Worm (Caenorhabditis elegans) whole organism, late embryonic: ENCODE results near the gene sdz-6.

Experiments
- T23F11.4 ChIP-seq: fragments of 200-800 bp; sonication (Bioruptor generic); optimal IDR thresholded peaks from 2 replicates; lab custom pipeline; 2018; ENCODE audit warnings: mild to moderate bottlenecking, missing genetic modification characterization, missing compliant biosample characterization
- ama-1 ChIP-seq: fragments of 150-350 bp; optimal IDR thresholded peaks from 2 replicates; lab custom pipeline; 2014
- elt-2 ChIP-seq: sonication (generic microtip); optimal IDR thresholded peaks from 2 replicates; lab custom pipeline; 2016; ENCODE audit warnings: missing genetic modification reagents, missing genetic modification characterization, missing compliant biosample characterization
- pros-1 ChIP-seq: fragments of 150-350 bp; optimal IDR thresholded peaks from 2 replicates; lab custom pipeline; 2014; ENCODE audit warnings: missing biosample characterization, missing genetic modification reagents, missing genetic modification characterization
- unc-55 ChIP-seq: sonication (generic microtip); optimal IDR thresholded peaks from 2 replicates; lab custom pipeline; 2017; ENCODE audit warnings: missing biosample characterization, missing genetic modification reagents, missing genetic modification characterization

- no peak for TF ChIP-seq T23F11.4 (GFP tag; lab: Kevin White, UChicago)
- no peak for TF ChIP-seq elt-2 (tag; lab: Kevin White, UChicago)
- no peak for TF ChIP-seq pros-1 (tag; lab: Kevin White, UChicago)
- TF ChIP-seq ama-1 (lab: Kevin White, UChicago) = no peak
- TF ChIP-seq unc-55 (GFP tag; lab: Kevin White, UChicago) = no peak
These were observed 16.9 kb downstream of the sdz-6 start for ce11 chrV:19337333-19337732.
